Worm (Caenorhabditis elegans): ENCODE results near the gene skpo-2.
"Not testable (repeated sequence)": the region's sequence is repeated elsewhere in the genome, so short reads cannot be mapped to it uniquely, and the experiment has no call there.

- TF ChIP-seq hlh-4 (tag; optimal IDR thresholded peaks at IDR 0.05); lin-39 (tag; optimal IDR thresholded peaks at IDR 0.05); ztf-11 (tag; optimal IDR thresholded peaks at IDR 0.05); zag-1 (tag; optimal IDR thresholded peaks at IDR 0.05); tbx-2 (tag; optimal IDR thresholded peaks at IDR 0.05); snu-23 (GFP tag; optimal IDR thresholded peaks at IDR 0.05); fos-1 (tag; optimal IDR thresholded peaks at IDR 0.05): not testable (repeated sequence)
Observed at ce11 chrII:3449514-3449913, 13.2 kb upstream of the skpo-2 start, which contains the start of gene C16C8.14.

All from whole organism, L1 larva.